Worm (Caenorhabditis elegans) whole organism, L3 larva: Measurements from ENCODE around the gene C03B1.13.

Experiments used
- R02D3.7 ChIP-seq: fragments of 150-350 bp; optimal IDR thresholded peaks from 2 replicates; lab custom pipeline; 2014; ENCODE audit warnings: missing biosample characterization, missing genetic modification characterization
- ZK546.5 ChIP-seq: sonication (generic microtip); optimal IDR thresholded peaks from 2 replicates; lab custom pipeline; 2017; ENCODE audit warnings: missing biosample characterization, missing genetic modification characterization
- aly-2 ChIP-seq: fragments of 150-350 bp; optimal IDR thresholded peaks from 2 replicates; lab custom pipeline; 2014; ENCODE audit warnings: missing biosample characterization, missing genetic modification characterization
- ama-1 ChIP-seq: fragments of 150-350 bp; optimal IDR thresholded peaks from 2 replicates; lab custom pipeline; 2018
- ceh-16 ChIP-seq: sonication (generic microtip); optimal IDR thresholded peaks from 2 replicates; lab custom pipeline; 2017; ENCODE audit warnings: missing biosample characterization, missing genetic modification characterization
- ceh-28 ChIP-seq: fragments of 150-350 bp; optimal IDR thresholded peaks from 2 replicates; lab custom pipeline; 2014; ENCODE audit warnings: missing biosample characterization, missing genetic modification reagents, missing genetic modification characterization
- ceh-9 ChIP-seq: sonication (generic microtip); optimal IDR thresholded peaks from 2 replicates; lab custom pipeline; 2018; ENCODE audit warnings: missing biosample characterization, missing genetic modification characterization
- egl-27 ChIP-seq: sonication (generic microtip); optimal IDR thresholded peaks from 4 replicates; lab custom pipeline; 2017; ENCODE audit warnings: missing biosample characterization, missing genetic modification reagents, missing genetic modification characterization
- elt-1 ChIP-seq: fragments of 150-350 bp; optimal IDR thresholded peaks from 2 replicates; lab custom pipeline; 2014; ENCODE audit warnings: missing biosample characterization, missing genetic modification characterization
- elt-2 ChIP-seq: sonication (generic microtip); optimal IDR thresholded peaks from 2 replicates; lab custom pipeline; 2016; ENCODE audit warnings: missing genetic modification reagents, mild to moderate bottlenecking, missing genetic modification characterization, missing compliant biosample characterization
- elt-3 ChIP-seq, 3 experiments: fragments of 150-350 bp in 1 of 3; sonication (generic microtip) in 2 of 3; optimal IDR thresholded peaks; 2 replicates in 2 of 3; 4 replicates in 1 of 3; lab custom pipeline; 2014 to 2017; ENCODE audit warnings: missing biosample characterization in 3 of 3, missing genetic modification characterization in 3 of 3
- eor-1 ChIP-seq, 2 experiments: fragments of 150-350 bp; optimal IDR thresholded peaks; 2 replicates each; lab custom pipeline; 2014 to 2018; ENCODE audit warnings: missing biosample characterization in 2 of 2, missing genetic modification characterization in 2 of 2
- fkh-10 ChIP-seq: sonication (generic microtip); optimal IDR thresholded peaks from 2 replicates; lab custom pipeline; 2017; ENCODE audit warnings: missing biosample characterization, missing genetic modification reagents, missing genetic modification characterization
- fkh-2 ChIP-seq: fragments of 150-350 bp; optimal IDR thresholded peaks from 2 replicates; lab custom pipeline; 2014; ENCODE audit warnings: missing biosample characterization, missing genetic modification reagents, missing genetic modification characterization
- fos-1 ChIP-seq: fragments of 150-350 bp; optimal IDR thresholded peaks from 2 replicates; lab custom pipeline; 2014; ENCODE audit warnings: missing biosample characterization, missing genetic modification characterization
- hmg-11 ChIP-seq: sonication (generic microtip); optimal IDR thresholded peaks from 2 replicates; lab custom pipeline; 2016; ENCODE audit warnings: missing genetic modification characterization, missing compliant biosample characterization
- lin-15B ChIP-seq: fragments of 150-350 bp; optimal IDR thresholded peaks from 2 replicates; lab custom pipeline; 2014; ENCODE audit warnings: missing biosample characterization, missing genetic modification characterization
- lin-39 ChIP-seq: fragments of 150-350 bp; optimal IDR thresholded peaks from 2 replicates; lab custom pipeline; 2018; ENCODE audit warnings: missing biosample characterization, missing genetic modification reagents, missing genetic modification characterization
- lsy-12 ChIP-seq: sonication (generic microtip); optimal IDR thresholded peaks from 2 replicates; lab custom pipeline; 2016; ENCODE audit warnings: mild to moderate bottlenecking, missing genetic modification characterization, missing compliant biosample characterization
- mml-1 ChIP-seq: fragments of 150-350 bp; sonication (generic microtip); optimal IDR thresholded peaks from 3 replicates; lab custom pipeline; 2014; ENCODE audit warnings: missing biosample characterization, missing genetic modification characterization
- nfya-1 ChIP-seq: sonication (generic microtip); optimal IDR thresholded peaks from 2 replicates; lab custom pipeline; 2017; ENCODE audit warnings: missing genetic modification characterization, mild to moderate bottlenecking, missing compliant biosample characterization, antibody characterized with exemption, moderate library complexity; ENCODE audit not compliant: insufficient read depth
- nhr-23 ChIP-seq: fragments of 150-350 bp; optimal IDR thresholded peaks from 2 replicates; lab custom pipeline; 2014; ENCODE audit warnings: missing biosample characterization, missing genetic modification reagents, missing genetic modification characterization
- nhr-25 ChIP-seq: sonication (generic microtip); optimal IDR thresholded peaks from 2 replicates; lab custom pipeline; 2017; ENCODE audit warnings: missing biosample characterization, missing genetic modification characterization
- nhr-28 ChIP-seq: fragments of 150-350 bp; optimal IDR thresholded peaks from 2 replicates; lab custom pipeline; 2014; ENCODE audit warnings: missing biosample characterization, missing genetic modification characterization
- nhr-76 ChIP-seq: fragments of 150-350 bp; sonication (generic microtip); optimal IDR thresholded peaks from 5 replicates; lab custom pipeline; 2014; ENCODE audit warnings: missing biosample characterization, missing genetic modification characterization
- pqm-1 ChIP-seq: fragments of 150-350 bp; optimal IDR thresholded peaks from 2 replicates; lab custom pipeline; 2017; ENCODE audit warnings: missing biosample characterization, missing genetic modification characterization, inconsistent platforms
- skn-1 ChIP-seq: fragments of 150-350 bp; optimal IDR thresholded peaks from 2 replicates; lab custom pipeline; 2014; ENCODE audit warnings: missing biosample characterization, missing genetic modification characterization
- snpc-4 ChIP-seq: fragments of 150-350 bp; optimal IDR thresholded peaks from 2 replicates; lab custom pipeline; 2014; ENCODE audit warnings: missing biosample characterization, missing genetic modification characterization
- tbx-2 ChIP-seq: sonication (generic microtip); optimal IDR thresholded peaks from 2 replicates; lab custom pipeline; 2016; ENCODE audit warnings: mild to moderate bottlenecking, missing genetic modification characterization, missing compliant biosample characterization
- unc-39 ChIP-seq: sonication (generic microtip); optimal IDR thresholded peaks from 4 replicates; lab custom pipeline; 2017; ENCODE audit warnings: missing biosample characterization, missing genetic modification characterization
- unc-62 ChIP-seq: fragments of 150-350 bp; sonication (generic microtip); optimal IDR thresholded peaks from 4 replicates; lab custom pipeline; 2014; ENCODE audit warnings: missing biosample characterization, missing genetic modification reagents, missing genetic modification characterization
- ztf-11 ChIP-seq: fragments of 150-350 bp; optimal IDR thresholded peaks from 2 replicates; lab custom pipeline; 2014; ENCODE audit warnings: missing biosample characterization, missing genetic modification characterization

C03B1.13 gene

ce11 chrX:6328860-6329259, 9.0 kb downstream of the C03B1.13 start, which contains the start of gene col-169:
TSS of gene col-169 (plus strand) at chrX:6329160.
- peak in 1 of 3 experiments; percentile 24 for TF ChIP-seq elt-3 (tag; optimal IDR thresholded peaks at IDR 0.05; lab: Kevin White, UChicago)
- no peak for TF ChIP-seq skn-1 (tag; lab: Kevin White, UChicago)

DNA sequence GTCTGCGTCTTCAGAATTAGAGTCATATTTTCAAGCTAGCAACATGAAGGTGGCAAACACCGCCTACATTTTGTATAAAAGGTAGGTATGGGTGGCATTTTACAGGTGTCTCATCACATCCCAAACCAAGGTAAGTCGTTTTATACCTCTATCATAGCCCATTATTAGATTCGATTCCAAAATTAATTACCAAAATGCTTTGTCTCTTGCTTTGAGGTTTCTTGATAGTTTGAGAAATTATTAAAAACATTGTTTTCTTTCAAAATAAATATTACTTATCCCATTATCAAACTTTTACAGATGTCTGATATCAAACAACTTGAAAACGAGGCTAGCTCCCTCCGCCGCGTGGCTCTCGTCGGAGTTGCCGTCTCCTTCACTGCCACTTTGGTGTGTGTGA, 11.8 kb downstream of the C03B1.13 start, which contains the start of gene col-168:
col-168 (plus strand) TSS at position 301 of the 400 bp plus-strand sequence.
- TF ChIP-seq ceh-16 (tag; lab: Kevin White, UChicago) (no peak), egl-27 (tag; lab: Kevin White, UChicago) (no peak), eor-1 (tag; optimal IDR thresholded peaks at IDR 0.05; lab: Kevin White, UChicago) (no peak), unc-62 (GFP tag; lab: Kevin White, UChicago) (no peak), unc-39 (tag; lab: Kevin White, UChicago) (no peak), ama-1 (no peak), nhr-28 (tag; lab: Kevin White, UChicago) (no peak), elt-2 (tag; lab: Kevin White, UChicago) (no peak), hmg-11 (tag; lab: Kevin White, UChicago) (no peak), R02D3.7 (tag; lab: Kevin White, UChicago) (no peak), nfya-1 (no peak), lin-15B (no peak), nhr-23 (tag; lab: Kevin White, UChicago) (no peak), skn-1 (tag; lab: Kevin White, UChicago) (no peak), elt-1 (tag; lab: Kevin White, UChicago) (no peak), mml-1 (no peak), ceh-9 (tag; lab: Kevin White, UChicago) (no peak), fkh-2 (tag; lab: Kevin White, UChicago) (no peak)

DNA sequence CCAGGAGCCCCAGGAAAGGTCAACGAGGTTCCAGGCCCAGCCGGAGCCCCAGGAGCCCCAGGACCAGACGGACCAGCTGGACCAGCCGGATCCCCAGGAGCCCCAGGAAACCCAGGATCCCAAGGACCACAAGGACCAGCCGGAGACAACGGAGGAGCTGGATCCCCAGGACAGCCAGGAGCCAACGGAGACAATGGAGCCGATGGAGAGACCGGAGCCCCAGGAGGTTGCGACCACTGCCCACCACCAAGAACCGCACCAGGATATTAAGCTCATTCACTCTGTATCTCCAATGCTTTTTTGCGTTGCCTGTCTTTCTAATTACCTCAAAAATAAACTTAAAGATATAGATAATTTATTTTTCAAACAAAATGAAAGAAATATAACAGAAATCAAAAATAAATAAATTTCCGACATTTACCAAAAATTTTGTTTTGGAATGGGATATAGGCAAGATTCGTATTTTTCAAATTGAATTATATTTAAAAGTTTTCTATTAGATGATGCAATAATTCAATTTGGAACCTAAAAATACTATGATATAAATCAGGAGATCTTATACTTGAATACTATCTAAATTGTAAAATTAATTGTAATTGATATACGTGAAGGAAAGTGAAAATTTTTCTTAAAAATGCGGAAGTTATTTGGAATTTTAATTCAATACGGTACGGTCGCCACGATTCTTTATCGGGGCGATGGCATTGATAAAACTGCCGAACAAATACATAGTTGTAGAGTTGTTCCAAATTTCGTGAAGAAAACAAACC, 13.5 kb downstream of the C03B1.13 start:
- TF ChIP-seq R02D3.7 (tag; lab: Kevin White, UChicago) (peak; percentile 31), tbx-2 (tag; lab: Kevin White, UChicago) (peak; percentile 14), aly-2 (peak; percentile 55), ceh-28 (tag; lab: Kevin White, UChicago) (peak; percentile 35)

ce11 chrX:6323129-6323528, 14.7 kb downstream of the C03B1.13 start, which contains the start of gene col-167:
TSS of gene col-167 (plus strand) at chrX:6323488.
- TF ChIP-seq lin-15B = no peak
- TF ChIP-seq nfya-1 = peak; percentile 11
- no peak for TF ChIP-seq pqm-1
- TF ChIP-seq fos-1 (tag; lab: Kevin White, UChicago) = no peak
- TF ChIP-seq egl-27 (tag; lab: Kevin White, UChicago) = no peak
- TF ChIP-seq snpc-4 = no peak
- TF ChIP-seq hmg-11 (tag; lab: Kevin White, UChicago) = no peak
- no peak for TF ChIP-seq ZK546.5
- TF ChIP-seq unc-62 (GFP tag; lab: Kevin White, UChicago) = no peak
- TF ChIP-seq lsy-12 (tag; lab: Kevin White, UChicago) = no peak
- TF ChIP-seq elt-3 (tag; optimal IDR thresholded peaks at IDR 0.05; lab: Kevin White, UChicago) = no peak
- no peak for TF ChIP-seq ztf-11 (tag; lab: Kevin White, UChicago)
- TF ChIP-seq fkh-10 (GFP tag; lab: Kevin White, UChicago) = no peak
- TF ChIP-seq nhr-25 (tag; lab: Kevin White, UChicago) = peak; percentile 77
- TF ChIP-seq lin-39 (tag; lab: Kevin White, UChicago) = no peak
- TF ChIP-seq nhr-23 (tag; lab: Kevin White, UChicago) = peak; percentile 1
- no peak for TF ChIP-seq unc-39 (tag; lab: Kevin White, UChicago)
- TF ChIP-seq tbx-2 (tag; lab: Kevin White, UChicago) = no peak

- no peak for TF ChIP-seq aly-2
- peak; percentile 59 for TF ChIP-seq elt-1 (tag; lab: Kevin White, UChicago)
- no peak for TF ChIP-seq nhr-76 (tag; lab: Kevin White, UChicago)
- no peak for TF ChIP-seq lin-39 (tag; lab: Kevin White, UChicago)
Observed at ce11 chrX:6321380-6321779, 16.5 kb downstream of the C03B1.13 start.
